Fruit fly (Drosophila melanogaster): ENCODE data around the gene CG6041.

Gene CG6041

dm6 chrX:5974358-5975143 lies 26.6 kb downstream of the CG6041 start (continued):
- TF ChIP-seq Eip78C (GFP tag) (peak; percentile 92), CG8119 (GFP tag; IDR thresholded peaks at IDR 0.05) (peak; percentile 50; the same call in 2 of the 3 replicates), CG4318 (GFP tag; optimal IDR thresholded peaks at IDR 0.05) (no peak), vri (GFP tag; optimal IDR thresholded peaks at IDR 0.05) (no peak)

dm6 chrX:5977113-5977512 lies 29.2 kb downstream of the CG6041 start:
- TF ChIP-seq dsx (GFP tag; optimal IDR thresholded peaks at IDR 0.05; ENCODE audit: poor library complexity, severe bottlenecking) (no peak), svp (GFP tag) (peak; percentile 38), eg (GFP tag; IDR thresholded peaks at IDR 0.05) (peak; percentile 57), CG15336 (GFP tag; IDR thresholded peaks at IDR 0.05) (peak; percentile 43), OdsH (GFP tag; optimal IDR thresholded peaks at IDR 0.05) (peak; percentile 15), dac (GFP tag; optimal IDR thresholded peaks at IDR 0.05) (peak; percentile 29), CG32006 (GFP tag; optimal IDR thresholded peaks at IDR 0.05) (peak; percentile 48), CG9139 (GFP tag; optimal IDR thresholded peaks at IDR 0.05) (no peak), CG8119 (GFP tag; IDR thresholded peaks at IDR 0.05) (peak; percentile 56; the same call in 2 of the 3 replicates), CG4318 (GFP tag; optimal IDR thresholded peaks at IDR 0.05) (peak; percentile 29), CG6163 (GFP tag; IDR thresholded peaks at IDR 0.05) (peak; percentile 59), Eip78C (GFP tag) (peak; percentile 54), Hr4 (GFP tag; optimal IDR thresholded peaks at IDR 0.05) (peak; percentile 40), CG10631 (GFP tag; optimal IDR thresholded peaks at IDR 0.05) (no peak), Hr39 (GFP tag; optimal IDR thresholded peaks at IDR 0.05) (no peak)

DNA sequence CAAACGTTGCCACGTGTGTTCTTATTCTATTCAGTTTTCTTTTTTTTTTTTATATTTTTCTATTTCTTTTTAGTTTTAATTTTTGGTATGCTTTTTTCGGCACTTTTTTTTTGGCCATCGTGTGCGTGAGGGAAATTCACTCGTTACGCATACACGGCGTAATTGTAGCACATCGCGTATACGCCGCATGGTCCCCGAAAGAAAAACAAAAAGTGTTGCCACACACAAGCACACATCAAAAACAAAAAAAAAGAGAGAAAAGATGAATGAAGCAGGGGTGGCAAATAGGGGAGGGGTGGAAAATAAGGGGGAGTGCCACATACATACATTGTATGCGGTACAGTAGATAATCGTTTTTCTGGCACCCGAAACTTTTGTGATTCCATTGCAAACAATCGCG lies 29.8 kb downstream of the CG6041 start:
- TF ChIP-seq CG6792 (GFP tag; optimal IDR thresholded peaks at IDR 0.05) (no peak), svp (GFP tag) (no peak), salr (GFP tag; optimal IDR thresholded peaks at IDR 0.05) (no peak), CG8632 (GFP tag; optimal IDR thresholded peaks at IDR 0.05) (no peak), Gug (GFP tag; IDR thresholded peaks at IDR 0.05) (0 out of 2 replicates have a peak, but pooled peaks have one; percentile 15), topi (GFP tag; optimal IDR thresholded peaks at IDR 0.05) (no peak), CG15336 (GFP tag; IDR thresholded peaks at IDR 0.05) (peak; percentile 49; the same call in 1 of the 2 replicates), CG11294 (GFP tag; IDR thresholded peaks at IDR 0.05) (peak; percentile 38; the same call in 1 of the 2 replicates), CG6276 (GFP tag; optimal IDR thresholded peaks at IDR 0.05) (peak; percentile 78), Ets96B (tag; optimal IDR thresholded peaks at IDR 0.05) (no peak), eg (GFP tag; IDR thresholded peaks at IDR 0.05) (peak; percentile 81), CG8119 (GFP tag; IDR thresholded peaks at IDR 0.05) (peak; percentile 60; the same call in 2 of the 3 replicates), CG6163 (GFP tag; IDR thresholded peaks at IDR 0.05) (peak; percentile 50; the same call in 2 of the 3 replicates), OdsH (GFP tag; optimal IDR thresholded peaks at IDR 0.05) (no peak)

DNA sequence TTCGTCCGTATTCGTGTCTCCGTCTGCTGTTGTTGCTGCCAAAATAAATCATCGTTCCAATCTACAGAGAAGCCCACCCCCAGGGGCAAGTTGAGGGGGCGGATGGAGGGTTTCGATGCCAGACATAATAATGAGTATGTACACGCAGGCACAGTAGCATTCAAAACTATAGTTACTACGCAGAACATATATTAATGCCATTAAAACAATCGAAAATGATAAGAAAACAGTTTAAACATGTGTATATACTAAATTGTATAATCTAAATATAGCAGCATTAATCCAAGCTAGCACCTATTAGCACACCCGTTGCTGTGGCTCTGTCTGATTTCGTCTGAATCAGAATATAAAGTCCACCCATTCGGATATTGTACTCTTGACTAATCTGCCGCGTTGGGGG lies 32.9 kb downstream of the CG6041 start:
- TF ChIP-seq CG6163 (GFP tag; IDR thresholded peaks at IDR 0.05) (peak; percentile 85), Hr4 (GFP tag; optimal IDR thresholded peaks at IDR 0.05) (peak; percentile 58), acj6 (GFP tag; optimal IDR thresholded peaks at IDR 0.05) (peak; percentile 77), CG15336 (GFP tag; IDR thresholded peaks at IDR 0.05) (peak; percentile 82), Ets96B (tag; optimal IDR thresholded peaks at IDR 0.05) (peak; percentile 56), eg (GFP tag; IDR thresholded peaks at IDR 0.05) (peak; percentile 80), dsx (GFP tag; optimal IDR thresholded peaks at IDR 0.05; ENCODE audit: poor library complexity, severe bottlenecking) (peak; percentile 62), salr (GFP tag; optimal IDR thresholded peaks at IDR 0.05) (peak; percentile 52 to 59), CG3032 (tag; optimal IDR thresholded peaks at IDR 0.05) (peak; percentile 65), svp (GFP tag) (peak; percentile 97), CG8319 (GFP tag; optimal IDR thresholded peaks at IDR 0.05) (peak; percentile 80), Eip78C (GFP tag) (peak; percentile 95), dac (GFP tag; optimal IDR thresholded peaks at IDR 0.05) (peak; percentile 20), Sox15 (GFP tag; optimal IDR thresholded peaks at IDR 0.05) (peak; percentile 68), CG10669 (GFP tag; optimal IDR thresholded peaks at IDR 0.05) (peak; percentile 70), CG11762 (GFP tag; optimal IDR thresholded peaks at IDR 0.05; ENCODE audit: insufficient read depth) (peak; percentile 69), OdsH (GFP tag; optimal IDR thresholded peaks at IDR 0.05) (peak; percentile 81), Eip93F (GFP tag; optimal IDR thresholded peaks at IDR 0.05) (peak; percentile 77), vri (GFP tag; optimal IDR thresholded peaks at IDR 0.05) (peak; percentile 83), CG11902 (GFP tag; optimal IDR thresholded peaks at IDR 0.05) (peak; percentile 72), Gug (GFP tag; IDR thresholded peaks at IDR 0.05) (peak; percentile 71), CG3919 (GFP tag; optimal IDR thresholded peaks at IDR 0.05) (peak; percentile 82), cyc (GFP tag; optimal IDR thresholded peaks at IDR 0.05) (peak; percentile 84), spab (GFP tag; optimal IDR thresholded peaks at IDR 0.05) (peak; percentile 56), CG1621 (tag; optimal IDR thresholded peaks at IDR 0.05) (peak; percentile 69), Met (GFP tag; optimal IDR thresholded peaks at IDR 0.05) (peak; percentile 90), net (GFP tag; optimal IDR thresholded peaks at IDR 0.05) (peak; percentile 79), CG10631 (GFP tag; optimal IDR thresholded peaks at IDR 0.05) (peak; percentile 70), CG16779 (tag; optimal IDR thresholded peaks at IDR 0.05) (peak; percentile 65), CG6808 (GFP tag; optimal IDR thresholded peaks at IDR 0.05) (peak; percentile 60), CG6854 (GFP tag; optimal IDR thresholded peaks at IDR 0.05) (peak; percentile 81)

All from whole organism, prepupa.